Worm (Caenorhabditis elegans): ENCODE data around the gene nhr-236.

ce11 chrIV:2334012-2334411 lies 4.6 kb upstream of the nhr-236 start:
- TF ChIP-seq him-1 (tag; optimal IDR thresholded peaks at IDR 0.05) (no peak), W03F9.2 (tag; optimal IDR thresholded peaks at IDR 0.05) (no peak)

Data from whole organism, L4/young adult.